Worm (Caenorhabditis elegans): ENCODE measurements around the gene egli-1.

The egli-1 gene

DNA sequence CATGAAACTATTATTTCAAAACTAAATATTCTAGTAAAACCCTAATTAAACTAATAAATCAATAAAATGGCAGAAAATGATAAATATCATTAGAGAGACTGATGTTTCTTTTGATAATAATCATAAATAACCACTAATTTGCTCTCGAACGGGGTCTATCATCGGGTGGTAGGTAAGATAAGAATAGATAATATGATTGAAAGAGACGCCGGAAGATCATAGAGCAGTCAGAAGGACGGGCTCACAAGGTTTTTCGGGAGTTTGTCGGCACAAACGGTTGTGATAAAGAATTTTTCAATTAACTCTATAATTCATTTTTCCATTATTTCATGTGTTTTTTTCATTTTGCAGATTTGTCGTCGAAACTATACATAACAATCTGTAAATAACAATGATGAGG lies 22.7 kb upstream of the egli-1 start:
- TF ChIP-seq med-1 (GFP tag; optimal IDR thresholded peaks at IDR 0.05; ENCODE audit: insufficient read depth) (no peak), ztf-23 (GFP tag; IDR thresholded peaks at IDR 0.05) (no peak), ref-1 (GFP tag; conservative IDR thresholded peaks at IDR 0.05) (no peak), T22C8.4 (GFP tag; IDR thresholded peaks at IDR 0.05) (no peak)

DNA sequence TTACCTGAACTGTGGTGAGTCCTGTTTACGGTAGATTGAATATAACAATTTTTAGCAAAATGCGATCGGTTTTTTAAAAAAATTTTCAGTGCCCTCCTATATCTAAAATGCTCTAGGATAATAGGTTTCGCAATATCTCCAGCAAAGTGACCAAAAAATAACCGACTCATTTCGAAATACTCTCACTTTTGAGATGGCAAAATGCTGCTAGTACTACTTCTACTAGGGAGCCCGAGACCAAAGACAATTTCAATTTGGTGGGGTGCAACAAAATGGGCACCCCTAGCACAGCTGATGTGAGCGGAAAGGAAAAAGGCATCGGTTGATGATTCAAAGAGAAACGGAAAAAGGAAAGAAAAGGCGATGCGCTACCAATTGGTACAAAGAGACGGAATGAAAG lies 20.2 kb upstream of the egli-1 start:
- TF ChIP-seq flt-1 (GFP tag; IDR thresholded peaks at IDR 0.05) = 0 out of 2 replicates have a peak, but pooled peaks have one; percentile 52
- no peak for TF ChIP-seq tab-1 (GFP tag; IDR thresholded peaks at IDR 0.05)

DNA sequence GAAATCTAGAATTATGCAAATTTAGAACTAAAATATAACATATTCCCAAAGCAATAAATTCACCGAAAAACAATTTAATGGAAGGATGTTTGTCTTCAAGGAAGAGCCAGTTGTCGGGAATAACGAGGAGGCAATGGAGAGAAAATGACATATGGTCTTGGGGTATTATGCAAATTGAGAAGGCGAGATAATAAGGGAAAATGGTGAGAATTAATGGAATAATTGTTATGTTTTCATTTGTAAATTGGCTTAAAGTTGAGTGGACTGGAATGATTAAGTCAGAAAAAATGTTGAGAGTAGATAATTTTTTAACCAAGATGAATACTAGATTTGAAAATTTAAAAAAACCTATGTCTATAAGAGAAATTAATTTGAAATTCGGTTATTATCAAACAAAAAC lies 18.9 kb upstream of the egli-1 start:
- TF ChIP-seq tab-1 (GFP tag; IDR thresholded peaks at IDR 0.05) (0 out of 2 replicates have a peak, but pooled peaks have one; percentile 26), cog-1 (tag; optimal IDR thresholded peaks at IDR 0.05) (no peak)

DNA sequence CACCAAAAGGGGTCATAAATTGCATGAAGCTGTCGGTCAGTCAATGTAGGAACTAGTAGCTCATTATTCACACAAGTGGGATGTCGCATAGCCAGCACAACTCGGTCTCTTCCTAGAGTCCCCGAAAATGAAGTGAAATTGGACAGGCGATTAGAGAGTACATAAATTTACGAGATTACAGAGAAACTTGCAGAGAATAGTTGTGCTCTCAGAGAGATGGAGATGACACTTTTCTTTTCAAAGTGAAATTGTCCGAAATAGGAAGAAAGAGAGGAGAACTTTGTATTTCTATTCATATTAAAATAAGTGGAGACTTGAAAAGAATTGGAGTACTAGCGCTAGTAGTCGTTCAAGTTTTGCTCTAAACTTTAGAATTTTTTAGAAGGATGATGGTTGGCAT lies 18.2 kb upstream of the egli-1 start:
- TF ChIP-seq T22C8.4 (GFP tag; IDR thresholded peaks at IDR 0.05) = no peak
- TF ChIP-seq ztf-29 (GFP tag; IDR thresholded peaks at IDR 0.05) = no peak
- TF ChIP-seq klf-2 (GFP tag; conservative IDR thresholded peaks at IDR 0.05) = no peak
- TF ChIP-seq ref-1 (GFP tag; conservative IDR thresholded peaks at IDR 0.05) = no peak
- TF ChIP-seq flt-1 (GFP tag; IDR thresholded peaks at IDR 0.05) = no peak
- no peak for TF ChIP-seq ztf-23 (GFP tag; IDR thresholded peaks at IDR 0.05)
- TF ChIP-seq med-1 (GFP tag; optimal IDR thresholded peaks at IDR 0.05; ENCODE audit: insufficient read depth) = no peak
- TF ChIP-seq tab-1 (GFP tag; IDR thresholded peaks at IDR 0.05) = no peak
- TF ChIP-seq cog-1 (tag; optimal IDR thresholded peaks at IDR 0.05) = no peak

DNA sequence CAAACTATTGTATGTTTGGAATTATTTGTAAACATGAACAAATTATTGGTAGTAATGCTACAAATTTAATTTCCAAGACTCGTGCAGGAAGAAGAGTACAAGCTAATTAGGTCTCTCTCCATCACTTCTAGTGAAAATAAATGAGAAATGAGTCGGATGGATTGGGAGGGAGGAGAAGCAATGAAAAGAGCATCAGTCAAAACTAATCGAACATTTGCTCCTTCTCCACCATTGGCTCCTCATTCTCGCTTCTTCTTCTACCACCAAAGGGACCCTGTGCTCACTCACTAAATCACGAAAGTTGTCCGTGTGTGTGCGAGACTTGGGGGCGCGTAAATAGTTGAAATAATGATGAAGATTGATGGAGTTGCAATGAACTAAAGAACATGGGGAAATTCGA lies 16.9 kb upstream of the egli-1 start:
- TF ChIP-seq ztf-23 (GFP tag; IDR thresholded peaks at IDR 0.05) (no peak), tab-1 (GFP tag; IDR thresholded peaks at IDR 0.05) (no peak), ztf-29 (GFP tag; IDR thresholded peaks at IDR 0.05) (no peak), T22C8.4 (GFP tag; IDR thresholded peaks at IDR 0.05) (no peak), flt-1 (GFP tag; IDR thresholded peaks at IDR 0.05) (no peak), cog-1 (tag; optimal IDR thresholded peaks at IDR 0.05) (no peak)

DNA sequence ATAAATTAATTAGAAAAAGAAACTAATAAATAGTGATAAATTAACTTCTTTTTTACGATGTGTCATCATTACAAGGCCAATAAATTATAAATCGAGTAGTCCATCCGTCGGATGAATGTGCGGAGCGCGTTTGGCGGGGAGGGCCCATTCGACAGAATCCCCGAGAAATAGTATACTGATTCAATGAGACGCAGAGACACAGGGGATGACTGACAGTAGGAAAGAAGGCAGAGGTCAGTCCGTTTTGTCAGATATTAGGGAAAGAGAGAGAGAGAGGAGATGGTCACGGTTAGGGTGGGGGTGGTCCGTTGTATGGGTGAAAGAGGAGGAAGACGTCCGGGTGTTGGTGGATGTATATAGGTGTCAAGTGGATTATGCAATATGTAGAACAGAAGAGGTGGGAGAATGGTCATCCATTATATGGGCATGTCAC lies 15.1 kb upstream of the egli-1 start:
- TF ChIP-seq flt-1 (GFP tag; IDR thresholded peaks at IDR 0.05) (0 out of 2 replicates have a peak, but pooled peaks have one; percentile 62), ztf-29 (GFP tag; IDR thresholded peaks at IDR 0.05) (no peak), cog-1 (tag; optimal IDR thresholded peaks at IDR 0.05) (peak; percentile 59), tab-1 (GFP tag; IDR thresholded peaks at IDR 0.05) (peak; percentile 59; the same call in 1 of the 2 replicates), ref-1 (GFP tag; conservative IDR thresholded peaks at IDR 0.05) (no peak)

DNA sequence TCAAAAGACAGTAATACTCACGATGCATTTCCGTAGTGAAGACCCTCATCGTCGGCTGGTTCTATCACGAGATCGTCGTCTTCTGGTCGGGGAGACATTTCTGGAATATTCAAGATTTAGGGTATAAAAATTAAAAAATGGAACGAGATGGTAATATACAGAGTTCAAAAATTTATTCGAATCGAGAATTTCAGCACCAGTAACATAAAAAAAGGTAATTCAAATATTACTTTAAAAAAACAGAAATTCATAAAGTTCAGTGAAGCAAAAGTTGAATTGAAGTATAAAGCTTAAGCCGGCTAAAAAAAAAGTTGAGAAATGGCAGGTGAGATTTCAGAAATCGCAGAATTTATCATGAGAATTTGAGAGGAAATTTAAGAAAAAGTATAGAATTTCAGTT lies 13.6 kb upstream of the egli-1 start, which contains the start of gene cam-1:
cam-1 (minus strand) TSS at position 101 of the 400 bp plus-strand sequence.
- TF ChIP-seq med-1 (GFP tag; optimal IDR thresholded peaks at IDR 0.05; ENCODE audit: insufficient read depth) (no peak), tab-1 (GFP tag; IDR thresholded peaks at IDR 0.05) (no peak), klf-2 (GFP tag; conservative IDR thresholded peaks at IDR 0.05) (no peak), ztf-23 (GFP tag; IDR thresholded peaks at IDR 0.05) (no peak), T22C8.4 (GFP tag; IDR thresholded peaks at IDR 0.05) (no peak), flt-1 (GFP tag; IDR thresholded peaks at IDR 0.05) (no peak), ztf-29 (GFP tag; IDR thresholded peaks at IDR 0.05) (no peak), ref-1 (GFP tag; conservative IDR thresholded peaks at IDR 0.05) (no peak), cog-1 (tag; optimal IDR thresholded peaks at IDR 0.05) (no peak)

DNA sequence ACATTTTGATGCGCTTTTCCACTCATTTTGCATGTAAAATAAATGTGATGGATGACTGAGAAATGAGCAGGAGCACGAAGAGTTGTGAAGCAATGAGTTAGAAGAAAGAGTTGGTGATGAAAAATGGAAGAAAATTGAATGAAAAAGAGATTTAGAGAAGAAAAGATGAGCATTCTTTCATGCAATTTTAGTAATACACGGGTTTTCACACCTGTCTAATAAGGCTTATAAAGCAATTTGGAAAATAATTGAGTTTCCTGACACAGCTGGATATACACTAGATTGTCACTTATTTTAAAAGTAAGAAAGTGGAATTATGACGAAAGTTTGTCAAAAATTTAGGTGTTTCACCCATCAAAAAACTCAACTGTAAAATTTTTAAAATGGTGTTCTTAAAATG lies 13.0 kb upstream of the egli-1 start:
- TF ChIP-seq klf-2 (GFP tag; conservative IDR thresholded peaks at IDR 0.05) (no peak), cog-1 (tag; optimal IDR thresholded peaks at IDR 0.05) (no peak), flt-1 (GFP tag; IDR thresholded peaks at IDR 0.05) (no peak), ref-1 (GFP tag; conservative IDR thresholded peaks at IDR 0.05) (no peak), ztf-23 (GFP tag; IDR thresholded peaks at IDR 0.05) (no peak), ztf-29 (GFP tag; IDR thresholded peaks at IDR 0.05) (no peak), med-1 (GFP tag; optimal IDR thresholded peaks at IDR 0.05; ENCODE audit: insufficient read depth) (no peak), T22C8.4 (GFP tag; IDR thresholded peaks at IDR 0.05) (no peak), tab-1 (GFP tag; IDR thresholded peaks at IDR 0.05) (no peak)

DNA sequence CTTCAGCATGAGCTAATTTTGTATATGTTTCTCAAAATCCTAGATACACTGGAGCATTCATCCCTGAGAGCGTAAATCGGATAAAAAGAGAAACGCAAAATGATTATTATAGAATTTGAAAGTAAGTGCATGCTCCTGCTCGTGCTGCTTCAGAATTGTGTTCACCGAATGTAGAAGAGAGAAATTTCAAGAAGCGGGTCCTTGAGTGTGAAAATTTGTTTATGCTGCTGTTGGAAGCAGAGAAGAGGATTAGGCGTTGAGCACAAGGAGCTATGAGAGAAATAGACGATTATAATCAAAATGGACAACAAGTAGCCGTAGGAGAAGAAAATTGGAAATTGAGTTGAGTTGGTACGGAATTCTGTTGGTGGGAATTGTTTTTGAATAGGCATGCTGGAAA lies 12.1 kb upstream of the egli-1 start:
- TF ChIP-seq T22C8.4 (GFP tag; IDR thresholded peaks at IDR 0.05) (no peak), cog-1 (tag; optimal IDR thresholded peaks at IDR 0.05) (no peak)

DNA sequence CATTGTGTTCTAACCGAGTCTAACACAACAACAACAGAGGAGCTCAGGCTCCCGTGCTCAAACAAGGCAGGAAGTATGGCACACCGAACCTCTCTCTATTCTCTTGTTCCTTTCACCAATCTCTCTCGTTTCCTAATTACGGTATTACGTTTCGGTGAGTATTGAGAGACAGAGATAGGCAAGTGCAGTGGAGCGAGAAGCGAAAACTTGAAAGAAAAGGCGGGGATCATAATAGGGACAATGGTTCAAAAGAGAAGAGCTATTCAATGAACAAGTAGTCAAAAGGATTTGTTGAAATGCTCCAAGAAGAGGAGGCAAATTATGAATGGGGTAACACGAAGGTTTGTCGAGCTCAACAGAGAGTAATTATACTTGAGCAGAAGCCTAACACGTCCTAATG lies 10.4 kb upstream of the egli-1 start:
- TF ChIP-seq tab-1 (GFP tag; IDR thresholded peaks at IDR 0.05) (no peak), klf-2 (GFP tag; conservative IDR thresholded peaks at IDR 0.05) (no peak), cog-1 (tag; optimal IDR thresholded peaks at IDR 0.05) (no peak), ztf-23 (GFP tag; IDR thresholded peaks at IDR 0.05) (no peak), ztf-29 (GFP tag; IDR thresholded peaks at IDR 0.05) (no peak), med-1 (GFP tag; optimal IDR thresholded peaks at IDR 0.05; ENCODE audit: insufficient read depth) (no peak), T22C8.4 (GFP tag; IDR thresholded peaks at IDR 0.05) (no peak), ref-1 (GFP tag; conservative IDR thresholded peaks at IDR 0.05) (no peak), flt-1 (GFP tag; IDR thresholded peaks at IDR 0.05) (no peak)

DNA sequence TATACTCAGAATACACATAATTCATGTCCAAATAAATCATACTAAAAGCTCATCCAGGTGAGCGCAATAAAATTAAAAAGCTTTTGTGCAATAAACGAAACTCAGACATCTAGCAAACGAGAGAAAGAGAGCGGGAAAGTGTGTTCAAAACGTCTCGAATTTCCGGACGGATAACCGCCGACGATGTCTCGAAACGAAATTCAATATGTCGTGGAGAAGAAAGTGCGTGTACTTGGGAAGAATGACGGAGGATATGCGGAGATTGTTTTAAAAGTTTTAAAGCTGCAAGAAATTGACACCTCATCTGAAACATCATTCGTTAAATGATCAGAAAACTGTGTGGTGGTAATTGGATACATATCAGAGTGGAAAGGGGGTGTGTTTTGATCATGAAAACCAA lies 9.0 kb upstream of the egli-1 start:
- TF ChIP-seq med-1 (GFP tag; optimal IDR thresholded peaks at IDR 0.05; ENCODE audit: insufficient read depth) = no peak
- no peak for TF ChIP-seq tab-1 (GFP tag; IDR thresholded peaks at IDR 0.05)
- no peak for TF ChIP-seq cog-1 (tag; optimal IDR thresholded peaks at IDR 0.05)
- no peak for TF ChIP-seq ztf-29 (GFP tag; IDR thresholded peaks at IDR 0.05)

Measured in whole organism, midembryonic.